Fruit fly (Drosophila melanogaster) whole organism, embryonic: ENCODE results near the gene Dok.
A peak's percentile ranks its signal among the peaks of the same experiment; 100 is the strongest.

Experiments used
- Bteb2 ChIP-seq: fragments of 200-800 bp; sonication (Bioruptor generic); optimal IDR thresholded peaks from 2 replicates; lab custom pipeline; 2016; ENCODE audit warnings: missing biosample characterization, missing genetic modification characterization
- CG10979 ChIP-seq: fragments of 200-800 bp; sonication (Bioruptor generic); optimal IDR thresholded peaks from 2 replicates; lab custom pipeline; 2018; ENCODE audit warnings: missing biosample characterization, mild to moderate bottlenecking, missing genetic modification characterization, moderate library complexity
- CG12071 ChIP-seq: fragments of 200-800 bp; sonication (Bioruptor generic); optimal IDR thresholded peaks from 3 replicates; lab custom pipeline; 2018; ENCODE audit warnings: missing biosample characterization, mild to moderate bottlenecking, missing genetic modification characterization
- CG14050 ChIP-seq: fragments of 200-800 bp; sonication (Bioruptor generic); IDR thresholded peaks from 3 replicates; pipeline ENCODE4 v1.3.6; 2022; ENCODE audit warnings: missing biosample characterization, missing genetic modification characterization
- CG16813 ChIP-seq: fragments of 200-800 bp; sonication (Bioruptor generic); IDR thresholded peaks from 3 replicates; pipeline ENCODE4 v1.3.6; 2022; ENCODE audit warnings: missing biosample characterization, missing genetic modification characterization; ENCODE audit not compliant: partially characterized antibody
- CG17359 ChIP-seq: fragments of 200-800 bp; sonication (Bioruptor generic); optimal IDR thresholded peaks from 3 replicates; lab custom pipeline; 2018; ENCODE audit warnings: missing biosample characterization, mild to moderate bottlenecking, missing genetic modification characterization, moderate library complexity
- CG2120 ChIP-seq: fragments of 200-800 bp; sonication (Bioruptor generic); optimal IDR thresholded peaks from 3 replicates; lab custom pipeline; 2016; ENCODE audit warnings: missing biosample characterization, missing genetic modification characterization
- CG31441 ChIP-seq: fragments of 200-800 bp; sonication (Bioruptor generic); IDR thresholded peaks from 2 replicates; pipeline ENCODE4 v1.3.6; 2022; ENCODE audit warnings: missing biosample characterization, missing genetic modification characterization
- CG3407 ChIP-seq: fragments of 200-800 bp; sonication (Bioruptor generic); optimal IDR thresholded peaks from 2 replicates; lab custom pipeline; 2018; ENCODE audit warnings: missing biosample characterization, mild to moderate bottlenecking, missing genetic modification characterization
- CG3726 ChIP-seq: fragments of 200-800 bp; sonication (Bioruptor generic); IDR thresholded peaks from 3 replicates; pipeline ENCODE4, ENCODE4 v1.3.6; 2022; ENCODE audit warnings: missing biosample characterization, missing genetic modification characterization
- CG3838 ChIP-seq: fragments of 200-800 bp; sonication (Bioruptor generic); optimal IDR thresholded peaks from 3 replicates; lab custom pipeline; 2016; ENCODE audit warnings: missing biosample characterization, missing genetic modification characterization
- CG4282 ChIP-seq: fragments of 200-800 bp; sonication (Bioruptor generic); optimal IDR thresholded peaks from 2 replicates; lab custom pipeline; 2016; ENCODE audit warnings: missing biosample characterization, missing genetic modification characterization
- CG4360 ChIP-seq: fragments of 200-800 bp; sonication (Bioruptor generic); IDR thresholded peaks from 2 replicates; pipeline ENCODE4 v1.3.6; 2022; ENCODE audit warnings: missing biosample characterization, missing genetic modification characterization
- CG43689 ChIP-seq: fragments of 200-800 bp; sonication (Bioruptor generic); IDR thresholded peaks from 2 replicates; pipeline ENCODE4 v1.3.6; 2022; ENCODE audit warnings: missing biosample characterization, missing genetic modification characterization
- CG5180 ChIP-seq: fragments of 200-800 bp; sonication (Bioruptor generic); optimal IDR thresholded peaks from 3 replicates; lab custom pipeline; 2017; ENCODE audit warnings: missing biosample characterization, missing genetic modification characterization, mild to moderate bottlenecking, moderate library complexity, missing genetic modification reagents
- CG6254 ChIP-seq: fragments of 200-800 bp; sonication (Bioruptor generic); optimal IDR thresholded peaks from 3 replicates; lab custom pipeline; 2017; ENCODE audit warnings: mild to moderate bottlenecking, missing biosample characterization, missing genetic modification reagents, missing genetic modification characterization
- CG6272 ChIP-seq: fragments of 200-800 bp; sonication (Bioruptor generic); IDR thresholded peaks from 2 replicates; pipeline ENCODE4 v1.3.6; 2022; ENCODE audit warnings: missing biosample characterization, missing genetic modification characterization
- CG7556 ChIP-seq: fragments of 200-800 bp; sonication (Bioruptor generic); optimal IDR thresholded peaks from 2 replicates; lab custom pipeline; 2017; ENCODE audit warnings: missing biosample characterization, mild to moderate bottlenecking, missing genetic modification characterization
- CG8290 ChIP-seq, 3 experiments: fragments of 200-800 bp; sonication (Bioruptor generic); optimal IDR thresholded peaks; 2 replicates each; lab custom pipeline; 2016 to 2019; ENCODE audit warnings: missing biosample characterization in 3 of 3, missing genetic modification characterization in 3 of 3, mild to moderate bottlenecking in 2 of 3, moderate library complexity in 1 of 3
- D ChIP-seq, 2 experiments: fragments of 200-800 bp in 1 of 2; fragments of >200 bp in 1 of 2; sonication (Bioruptor generic) in 1 of 2; optimal IDR thresholded peaks; 2 replicates in 1 of 2; 3 replicates in 1 of 2; lab custom pipeline; 2017; ENCODE audit warnings: mild to moderate bottlenecking in 1 of 2, missing biosample characterization in 1 of 2, missing genetic modification characterization in 1 of 2, missing genetic modification reagents in 1 of 2
- GATAe ChIP-seq: fragments of 200-800 bp; sonication (Bioruptor generic); conservative IDR thresholded peaks from 2 replicates; pipeline ENCODE4 v1.3.6; 2022; ENCODE audit warnings: missing biosample characterization, missing genetic modification characterization
- HHEX ChIP-seq: fragments of 200-800 bp; sonication (Bioruptor generic); optimal IDR thresholded peaks from 3 replicates; lab custom pipeline; 2017; ENCODE audit warnings: missing biosample characterization, mild to moderate bottlenecking, missing genetic modification characterization, missing genetic modification reagents
- HLH54F ChIP-seq: fragments of 200-800 bp; sonication (Bioruptor generic); optimal IDR thresholded peaks from 3 replicates; lab custom pipeline; 2016; ENCODE audit warnings: missing biosample characterization, missing genetic modification characterization
- HmgD ChIP-seq: fragments of 200-800 bp; sonication (Bioruptor generic); optimal IDR thresholded peaks from 3 replicates; lab custom pipeline; 2016; ENCODE audit warnings: missing biosample characterization, missing genetic modification characterization
- Hr3 ChIP-seq: fragments of 200-800 bp; sonication (Bioruptor generic); optimal IDR thresholded peaks from 3 replicates; lab custom pipeline; 2016; ENCODE audit warnings: missing biosample characterization, missing genetic modification characterization
- Jarid2 ChIP-seq: fragments of 200-800 bp; sonication (Bioruptor generic); optimal IDR thresholded peaks from 3 replicates; lab custom pipeline; 2017; ENCODE audit warnings: mild to moderate bottlenecking, missing biosample characterization, missing genetic modification reagents, missing genetic modification characterization
- Lhr ChIP-seq: fragments of 200-800 bp; sonication (Bioruptor generic); optimal IDR thresholded peaks from 3 replicates; lab custom pipeline; 2017; ENCODE audit warnings: mild to moderate bottlenecking, missing biosample characterization, missing genetic modification reagents, missing genetic modification characterization
- Lim3 ChIP-seq: fragments of 200-800 bp; sonication (Bioruptor generic); IDR thresholded peaks from 2 replicates; pipeline ENCODE4 v1.3.6; 2022; ENCODE audit warnings: missing biosample characterization, missing genetic modification characterization
- MBD-R2 ChIP-seq: fragments of 200-800 bp; sonication (Bioruptor generic); IDR thresholded peaks from 2 replicates; pipeline ENCODE4 v1.3.6; 2022; ENCODE audit warnings: missing biosample characterization, missing genetic modification characterization
- Mrtf ChIP-seq: fragments of 200-800 bp; sonication (Bioruptor generic); IDR thresholded peaks from 3 replicates; pipeline ENCODE4 v1.3.6; 2022; ENCODE audit warnings: missing biosample characterization, missing genetic modification characterization
- Side ChIP-seq: fragments of 200-800 bp; sonication (Bioruptor generic); optimal IDR thresholded peaks from 2 replicates; lab custom pipeline; 2016; ENCODE audit warnings: missing biosample characterization, missing genetic modification characterization
- Sox102F ChIP-seq: fragments of 200-800 bp; sonication (Bioruptor generic); optimal IDR thresholded peaks from 2 replicates; lab custom pipeline; 2018; ENCODE audit warnings: missing biosample characterization, mild to moderate bottlenecking, missing genetic modification characterization, moderate library complexity
- Vsx1 ChIP-seq: fragments of 200-800 bp; sonication (Bioruptor generic); optimal IDR thresholded peaks from 2 replicates; lab custom pipeline; 2017; ENCODE audit warnings: missing biosample characterization, mild to moderate bottlenecking, missing genetic modification characterization, missing genetic modification reagents
- Xbp1 ChIP-seq: fragments of 200-800 bp; sonication (Bioruptor generic); optimal IDR thresholded peaks from 3 replicates; lab custom pipeline; 2016; ENCODE audit warnings: missing biosample characterization, mild to moderate bottlenecking, missing genetic modification characterization
- Xrp1 ChIP-seq: fragments of 200-800 bp; sonication (Bioruptor generic); IDR thresholded peaks from 2 replicates; pipeline ENCODE4 v1.3.6; 2022; ENCODE audit warnings: missing biosample characterization, missing genetic modification characterization
- ato ChIP-seq: fragments of 200-800 bp; sonication (Bioruptor generic); IDR thresholded peaks from 2 replicates; pipeline ENCODE4 v1.3.6; 2022; ENCODE audit warnings: missing biosample characterization, missing genetic modification characterization; ENCODE audit not compliant: partially characterized antibody
- cato ChIP-seq: fragments of 200-800 bp; sonication (Bioruptor generic); optimal IDR thresholded peaks from 2 replicates; lab custom pipeline; 2016; ENCODE audit warnings: missing biosample characterization, missing genetic modification characterization, borderline replicate concordance
- gsb ChIP-seq: fragments of 200-800 bp; sonication (Bioruptor generic); IDR thresholded peaks from 2 replicates; pipeline ENCODE4 v1.3.6; 2022; ENCODE audit warnings: missing biosample characterization, missing genetic modification characterization
- hth ChIP-seq: fragments of >200 bp; optimal IDR thresholded peaks from 2 replicates; lab custom pipeline; 2017; ENCODE audit warnings: inconsistent platforms
- knrl ChIP-seq: fragments of 200-800 bp; sonication (Bioruptor generic); IDR thresholded peaks from 3 replicates; pipeline ENCODE4 v1.3.6; 2022; ENCODE audit warnings: missing biosample characterization, missing genetic modification characterization; ENCODE audit not compliant: partially characterized antibody
- pfk ChIP-seq: fragments of 200-800 bp; sonication (Bioruptor generic); optimal IDR thresholded peaks from 2 replicates; lab custom pipeline; 2018; ENCODE audit warnings: missing biosample characterization, mild to moderate bottlenecking, missing genetic modification characterization, moderate library complexity
- sim ChIP-seq: fragments of 200-800 bp; sonication (Bioruptor generic); IDR thresholded peaks from 2 replicates; pipeline ENCODE4 v1.3.6; 2022; ENCODE audit warnings: missing biosample characterization, missing genetic modification characterization
- tap ChIP-seq: fragments of 200-800 bp; optimal IDR thresholded peaks from 3 replicates; lab custom pipeline; 2019; ENCODE audit warnings: missing biosample characterization, mild to moderate bottlenecking, missing genetic modification characterization, moderate library complexity
- tx ChIP-seq: fragments of 200-800 bp; sonication (Bioruptor generic); optimal IDR thresholded peaks from 2 replicates; lab custom pipeline; 2016; ENCODE audit warnings: missing biosample characterization, missing genetic modification characterization
- unpg ChIP-seq: fragments of 200-800 bp; sonication (Bioruptor generic); optimal IDR thresholded peaks from 3 replicates; lab custom pipeline; 2018; ENCODE audit warnings: missing biosample characterization, mild to moderate bottlenecking, missing genetic modification characterization, moderate library complexity
- vvl ChIP-seq: fragments of 200-800 bp; sonication (Bioruptor generic); IDR thresholded peaks from 2 replicates; pipeline ENCODE4 v1.3.6; 2022; ENCODE audit warnings: missing biosample characterization, missing genetic modification characterization
- zfh1 ChIP-seq: fragments of 200-800 bp; sonication (Bioruptor generic); IDR thresholded peaks from 3 replicates; pipeline ENCODE4 v1.3.6; 2022; ENCODE audit warnings: missing biosample characterization, missing genetic modification characterization

Dok gene

DNA sequence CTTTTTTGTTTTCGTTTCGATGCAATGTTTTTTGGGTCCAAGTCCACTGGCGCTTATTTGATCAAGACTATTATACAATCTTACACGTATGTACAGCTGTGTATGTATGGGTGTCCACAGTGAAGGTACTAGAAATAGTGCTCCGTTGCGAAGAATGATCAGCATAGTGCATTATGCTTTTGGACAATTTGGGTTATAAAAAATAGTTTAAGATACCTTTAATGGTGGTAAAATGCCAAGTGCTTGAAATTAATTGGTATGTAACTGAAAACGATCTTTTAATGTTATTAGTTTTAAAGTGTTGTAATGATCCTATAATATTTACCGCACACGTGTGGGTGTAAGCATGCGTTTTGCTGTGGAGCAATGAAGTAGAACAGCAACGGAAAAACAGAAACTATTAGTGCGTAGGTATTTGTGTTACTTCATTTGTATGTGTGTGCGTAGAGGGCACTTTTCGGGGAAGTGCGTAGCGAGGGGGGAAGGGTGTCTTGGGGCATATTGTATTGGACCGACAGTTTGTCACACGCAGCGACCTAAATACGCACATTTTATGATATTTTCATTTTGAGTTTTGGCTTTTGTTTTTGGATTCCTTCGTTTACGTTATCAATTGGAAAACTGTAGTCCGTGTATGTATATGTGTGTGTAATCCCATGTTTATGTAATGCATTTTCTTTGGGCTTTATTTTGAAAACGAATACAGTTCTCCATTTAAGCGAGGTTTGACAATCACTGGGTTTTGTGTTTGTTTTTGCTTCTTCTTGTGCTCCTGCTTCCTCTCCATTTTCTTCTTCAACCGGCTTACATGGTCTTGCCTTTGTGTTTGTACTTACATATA, 12.3 kb downstream of the Dok start (continued):
- peak; percentile 83; the same call in 2 of the 3 replicates for TF ChIP-seq CG3726 (GFP tag; lab: Robert Waterston, UW)
- TF ChIP-seq hth (lab: Kevin White, UChicago): no peak
- TF ChIP-seq CG12071 (GFP tag; lab: Kevin White, UChicago): peak; percentile 92
- peak; percentile 90 for TF ChIP-seq zfh1 (GFP tag; lab: Robert Waterston, UW)
- TF ChIP-seq Side: peak; percentile 90
- TF ChIP-seq CG17359 (tag; lab: Kevin White, UChicago): peak; percentile 94
- TF ChIP-seq Lhr (GFP tag; lab: Kevin White, UChicago): peak; percentile 76
- peak; percentile 91 for TF ChIP-seq Xbp1 (GFP tag; lab: Kevin White, UChicago)
- TF ChIP-seq CG14050 (GFP tag; lab: Robert Waterston, UW): peak; percentile 79
- TF ChIP-seq ato: no peak
- peak; percentile 65 for TF ChIP-seq Jarid2 (GFP tag; lab: Kevin White, UChicago)
- peak; percentile 95 for TF ChIP-seq Sox102F (GFP tag; lab: Kevin White, UChicago)
- no peak for TF ChIP-seq knrl
- TF ChIP-seq Vsx1 (GFP tag; lab: Kevin White, UChicago): peak; percentile 84
- peak; percentile 92 for TF ChIP-seq vvl (GFP tag; lab: Robert Waterston, UW)
- peak; percentile 89 for TF ChIP-seq Mrtf (GFP tag; lab: Robert Waterston, UW)
- peak; percentile 77; the same call in 1 of the 2 replicates for TF ChIP-seq CG6272
- no peak for TF ChIP-seq CG16813 (GFP tag; lab: Robert Waterston, UW)
- TF ChIP-seq MBD-R2 (GFP tag; lab: Robert Waterston, UW): peak; percentile 48; the same call in 1 of the 2 replicates
- peak; percentile 85 for TF ChIP-seq tx (GFP tag; lab: Kevin White, UChicago)
- peak; percentile 68 for TF ChIP-seq CG3838 (GFP tag; lab: Kevin White, UChicago)
- TF ChIP-seq Lim3 (GFP tag; lab: Robert Waterston, UW): peak; percentile 61
- peak; percentile 64 for TF ChIP-seq CG4282
- TF ChIP-seq CG5180 (GFP tag; lab: Kevin White, UChicago): peak; percentile 78
- no peak; the same call in 1 of the 2 replicates for TF ChIP-seq GATAe (GFP tag; lab: Robert Waterston, UW)
- TF ChIP-seq CG6254: peak; percentile 87
- peak; percentile 61; the same call in 1 of the 2 replicates for TF ChIP-seq sim (GFP tag; lab: Robert Waterston, UW)
- TF ChIP-seq D (optimal IDR thresholded peaks at IDR 0.05; lab: Kevin White, UChicago): no peak
- peak; percentile 91 for TF ChIP-seq D (GFP tag; optimal IDR thresholded peaks at IDR 0.05; lab: Kevin White, UChicago)
- TF ChIP-seq CG31441 (GFP tag; lab: Robert Waterston, UW): peak; percentile 91
- TF ChIP-seq gsb (GFP tag; lab: Robert Waterston, UW): peak; percentile 52
- TF ChIP-seq HmgD (GFP tag; lab: Kevin White, UChicago): peak; percentile 46
- peak; percentile 96 for TF ChIP-seq CG10979 (tag; lab: Kevin White, UChicago)
- peak; percentile 95 for TF ChIP-seq Xrp1 (GFP tag; lab: Robert Waterston, UW)
- TF ChIP-seq CG2120: peak; percentile 79
- TF ChIP-seq Hr3 (GFP tag; lab: Kevin White, UChicago): peak; percentile 91
- peak; percentile 83 for TF ChIP-seq HHEX (GFP tag; lab: Kevin White, UChicago)
- peak; percentile 62 for TF ChIP-seq CG4360 (GFP tag; lab: Robert Waterston, UW)
- TF ChIP-seq Bteb2 (GFP tag; lab: Kevin White, UChicago): peak; percentile 66
- peak; percentile 88 for TF ChIP-seq CG3407 (GFP tag; lab: Kevin White, UChicago)
- no peak for TF ChIP-seq pfk (GFP tag; lab: Kevin White, UChicago)
- TF ChIP-seq CG7556 (GFP tag; lab: Kevin White, UChicago): peak; percentile 85
- peak; percentile 80 for TF ChIP-seq HLH54F (GFP tag; lab: Kevin White, UChicago)
- TF ChIP-seq tap: peak; percentile 92
- peak; percentile 86 for TF ChIP-seq cato (GFP tag; lab: Kevin White, UChicago)
- peak; percentile 95 for TF ChIP-seq unpg (GFP tag; lab: Kevin White, UChicago)
- TF ChIP-seq CG43689: peak; percentile 79
- TF ChIP-seq CG8290 (GFP tag; optimal IDR thresholded peaks at IDR 0.05; lab: Kevin White, UChicago): peak; percentile 74
- peak; percentile 63 to 93 for TF ChIP-seq CG8290 (tag; optimal IDR thresholded peaks at IDR 0.05; lab: Kevin White, UChicago)
